Worm (Caenorhabditis elegans) whole organism, L4/young adult: Measurements from ENCODE around the gene acbp-8.

ENCODE experiments used
- W03F9.2 ChIP-seq: fragments of 150-350 bp; optimal IDR thresholded peaks from 2 replicates; lab custom pipeline; 2014; ENCODE audit warnings: missing biosample characterization, missing genetic modification characterization
- dao-5 ChIP-seq: sonication (generic microtip); optimal IDR thresholded peaks from 2 replicates; lab custom pipeline; 2016; ENCODE audit warnings: missing genotype, missing genetic modification characterization, moderate library complexity, missing compliant biosample characterization
- him-1 ChIP-seq: sonication (generic microtip); optimal IDR thresholded peaks from 2 replicates; lab custom pipeline; 2016; ENCODE audit warnings: missing genotype, missing genetic modification reagents, missing genetic modification characterization, missing compliant biosample characterization

- TF ChIP-seq dao-5 (tag; lab: Kevin White, UChicago): no peak
- no peak for TF ChIP-seq him-1 (tag; lab: Kevin White, UChicago)
- no peak for TF ChIP-seq W03F9.2
These were observed at the start of gene acbp-8 for ce11 chrIII:2628690-2629089.
